Worm (Caenorhabditis elegans): ENCODE results near the gene ges-1.

DNA sequence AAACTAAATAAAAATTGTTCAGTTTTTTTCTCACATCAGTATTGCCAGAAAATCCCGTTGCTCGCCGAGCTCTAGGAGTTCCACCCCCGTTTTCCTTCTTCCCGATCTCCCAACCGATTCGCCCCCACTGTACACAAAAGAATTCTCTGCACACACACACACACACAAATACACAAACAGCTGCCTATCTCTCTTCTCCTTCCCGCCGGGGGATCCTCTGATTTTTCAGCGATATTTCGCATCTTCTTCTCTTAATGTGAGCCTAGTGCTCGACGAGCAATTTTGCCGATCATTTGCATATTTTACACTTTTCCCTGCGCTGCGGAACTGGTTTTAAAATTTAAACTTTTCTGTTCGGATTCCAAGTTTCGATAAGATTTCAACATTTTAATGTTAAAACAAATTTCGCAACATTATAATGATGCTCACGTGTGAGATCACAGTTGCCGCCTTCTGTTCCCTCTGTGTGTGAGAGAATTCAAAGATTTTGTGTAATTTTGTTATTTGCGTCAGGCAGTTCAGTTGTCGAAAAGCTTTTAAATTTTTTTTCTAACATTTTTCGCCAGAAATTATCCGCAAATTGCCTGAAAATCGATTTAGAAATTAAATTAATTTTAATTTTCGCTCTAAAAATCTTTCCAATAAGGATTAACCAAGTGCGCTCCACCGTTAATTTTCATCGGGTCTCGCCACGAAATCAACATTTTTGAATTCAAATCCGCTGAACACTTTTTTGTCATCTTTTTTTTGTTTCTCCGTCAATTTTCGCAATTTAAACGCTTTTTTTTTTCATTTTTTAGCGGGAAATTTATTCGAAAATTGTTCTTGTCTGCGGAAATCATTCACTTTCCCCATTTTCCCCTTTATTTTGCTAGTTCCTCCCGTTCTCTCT lies 39.4 kb upstream of the ges-1 start:
- TF ChIP-seq nhr-77 (tag; optimal IDR thresholded peaks at IDR 0.05) (no peak), ztf-4 (tag; optimal IDR thresholded peaks at IDR 0.05) (no peak), snpc-4 (tag; optimal IDR thresholded peaks at IDR 0.05) (peak; percentile 10), R02D3.7 (tag; optimal IDR thresholded peaks at IDR 0.05) (no peak), ztf-11 (tag; optimal IDR thresholded peaks at IDR 0.05) (no peak), aly-2 (tag; optimal IDR thresholded peaks at IDR 0.05) (no peak), egl-27 (tag; optimal IDR thresholded peaks at IDR 0.05) (no peak), ama-1 (optimal IDR thresholded peaks at IDR 0.05) (no peak), elt-2 (tag; optimal IDR thresholded peaks at IDR 0.05) (peak; percentile 27), pha-4 (tag; optimal IDR thresholded peaks at IDR 0.05) (peak; percentile 74), fos-1 (tag; optimal IDR thresholded peaks at IDR 0.05) (no peak), egl-5 (tag; optimal IDR thresholded peaks at IDR 0.05) (peak; percentile 62)
